Worm (Caenorhabditis elegans) whole organism, late embryonic: ENCODE data around the gene ncr-1.

ENCODE experiments used
- ceh-6 ChIP-seq: fragments of 200-800 bp; sonication (Bioruptor generic); optimal IDR thresholded peaks from 2 replicates; lab custom pipeline; 2018; ENCODE audit warnings: mild to moderate bottlenecking, missing genetic modification characterization, missing compliant biosample characterization
- lin-11 ChIP-seq: fragments of 200-800 bp; sonication (Bioruptor generic); optimal IDR thresholded peaks from 2 replicates; lab custom pipeline; 2018; ENCODE audit warnings: mild to moderate bottlenecking, missing genetic modification characterization, missing compliant biosample characterization
- odd-2 ChIP-seq: sonication (generic microtip); optimal IDR thresholded peaks from 2 replicates; lab custom pipeline; 2017; ENCODE audit warnings: antibody characterized with exemption, mild to moderate bottlenecking, missing genetic modification characterization, missing compliant biosample characterization
- tbx-2 ChIP-seq: sonication (generic microtip); optimal IDR thresholded peaks from 2 replicates; lab custom pipeline; 2016; ENCODE audit warnings: missing genetic modification characterization, missing compliant biosample characterization

DNA sequence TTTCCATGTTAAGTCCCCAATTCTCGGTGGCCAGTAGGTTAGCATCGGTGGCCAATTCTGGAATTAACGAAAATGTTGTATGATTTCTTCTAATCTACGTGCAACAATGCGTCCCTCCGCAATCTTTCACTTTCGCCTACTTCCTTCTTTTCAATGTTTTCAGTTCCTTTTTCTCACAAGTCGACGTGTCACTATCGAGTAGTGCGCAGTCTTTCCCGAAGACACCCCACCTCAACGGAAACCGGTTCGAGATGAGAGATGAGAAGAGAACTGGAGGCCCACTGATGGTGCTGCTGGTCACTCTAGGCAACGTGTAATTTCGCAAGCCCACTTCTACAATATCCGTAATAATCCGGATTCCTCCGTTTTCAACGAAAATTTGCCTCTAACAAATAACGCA lies 31.3 kb upstream of the ncr-1 start:
- TF ChIP-seq lin-11 (tag; lab: Kevin White, UChicago), result no peak
- no peak for TF ChIP-seq odd-2 (tag; lab: Kevin White, UChicago)
- no peak for TF ChIP-seq tbx-2 (tag; lab: Kevin White, UChicago)
- TF ChIP-seq ceh-6, result no peak
